Fruit fly (Drosophila melanogaster) whole organism, embryonic: Measurements from ENCODE around the gene sunz.

ENCODE experiments used
- Aef1 ChIP-seq: fragments of 200-800 bp; sonication (Bioruptor generic); IDR thresholded peaks from 3 replicates; pipeline ENCODE4 v1.3.6; 2022; ENCODE audit warnings: missing biosample characterization, missing genetic modification characterization
- Atf-2 ChIP-seq: fragments of 200-800 bp; sonication (Bioruptor generic); optimal IDR thresholded peaks from 2 replicates; lab custom pipeline; 2016; ENCODE audit warnings: missing biosample characterization, missing genetic modification characterization
- CG11695 ChIP-seq: fragments of 200-800 bp; sonication (Bioruptor generic); IDR thresholded peaks from 3 replicates; pipeline ENCODE4 v1.3.6; 2022; ENCODE audit warnings: missing biosample characterization, missing genetic modification characterization
- CG14965 ChIP-seq: fragments of 200-800 bp; sonication (Bioruptor generic); optimal IDR thresholded peaks from 2 replicates; lab custom pipeline; 2016; ENCODE audit warnings: missing biosample characterization, missing genetic modification characterization, borderline replicate concordance
- CG15269 ChIP-seq: fragments of 200-800 bp; sonication (Bioruptor generic); optimal IDR thresholded peaks from 2 replicates; lab custom pipeline; 2018; ENCODE audit warnings: missing biosample characterization, mild to moderate bottlenecking, missing genetic modification characterization, moderate library complexity
- CG1529 ChIP-seq: fragments of 200-800 bp; sonication (Bioruptor generic); optimal IDR thresholded peaks from 3 replicates; lab custom pipeline; 2018; ENCODE audit warnings: missing biosample characterization, missing genetic modification characterization
- CG17359 ChIP-seq: fragments of 200-800 bp; sonication (Bioruptor generic); optimal IDR thresholded peaks from 3 replicates; lab custom pipeline; 2018; ENCODE audit warnings: missing biosample characterization, mild to moderate bottlenecking, missing genetic modification characterization, moderate library complexity
- CG17568 ChIP-seq: fragments of 200-800 bp; sonication (Bioruptor generic); optimal IDR thresholded peaks from 2 replicates; lab custom pipeline; 2018; ENCODE audit warnings: missing biosample characterization, mild to moderate bottlenecking, missing genetic modification characterization, moderate library complexity
- CG1832 ChIP-seq: fragments of 200-800 bp; sonication (Bioruptor generic); optimal IDR thresholded peaks from 2 replicates; lab custom pipeline; 2017; ENCODE audit warnings: missing biosample characterization, mild to moderate bottlenecking, missing genetic modification characterization, inconsistent platforms
- CG2199 ChIP-seq: fragments of 200-800 bp; sonication (Bioruptor generic); IDR thresholded peaks from 3 replicates; pipeline ENCODE4 v1.3.6; 2022; ENCODE audit warnings: missing biosample characterization, missing genetic modification characterization
- CG2712 ChIP-seq: fragments of 200-800 bp; optimal IDR thresholded peaks from 3 replicates; lab custom pipeline; 2019; ENCODE audit warnings: missing biosample characterization, mild to moderate bottlenecking, missing genetic modification characterization, moderate library complexity
- CG2889 ChIP-seq: fragments of 200-800 bp; sonication (Bioruptor generic); IDR thresholded peaks from 3 replicates; pipeline ENCODE4 v1.3.6; 2022; ENCODE audit warnings: missing biosample characterization, missing genetic modification characterization
- CG30431 ChIP-seq: fragments of 200-800 bp; sonication (Bioruptor generic); optimal IDR thresholded peaks from 2 replicates; lab custom pipeline; 2017; ENCODE audit warnings: missing biosample characterization, missing genetic modification characterization
- CG31224 ChIP-seq: fragments of 200-800 bp; sonication (Bioruptor generic); IDR thresholded peaks from 2 replicates; pipeline ENCODE4 v1.3.6; 2022; ENCODE audit warnings: missing biosample characterization, missing genetic modification characterization
- CG33213 ChIP-seq: fragments of 200-800 bp; sonication (Bioruptor generic); optimal IDR thresholded peaks from 3 replicates; lab custom pipeline; 2016; ENCODE audit warnings: missing biosample characterization, missing genetic modification characterization
- CG34422 ChIP-seq: fragments of 200-800 bp; sonication (Bioruptor generic); IDR thresholded peaks from 3 replicates; pipeline ENCODE4 v1.3.6; 2022; ENCODE audit warnings: missing biosample characterization, missing genetic modification characterization
- CG4707 ChIP-seq: fragments of 200-800 bp; sonication (Bioruptor generic); optimal IDR thresholded peaks from 2 replicates; lab custom pipeline; 2018; ENCODE audit warnings: missing biosample characterization, mild to moderate bottlenecking, missing genetic modification characterization, moderate library complexity
- CG4820 ChIP-seq: fragments of 200-800 bp; sonication (Bioruptor generic); optimal IDR thresholded peaks from 3 replicates; lab custom pipeline; 2016; ENCODE audit warnings: missing biosample characterization, missing genetic modification characterization
- CG4854 ChIP-seq: fragments of 200-800 bp; sonication (Bioruptor generic); optimal IDR thresholded peaks from 2 replicates; lab custom pipeline; 2016; ENCODE audit warnings: missing biosample characterization, missing genetic modification characterization, inconsistent platforms
- CG5953 ChIP-seq: fragments of 200-800 bp; sonication (Bioruptor generic); IDR thresholded peaks from 2 replicates; pipeline ENCODE4 v1.3.6; 2022; ENCODE audit warnings: missing biosample characterization, missing genetic modification characterization
- CG6689 ChIP-seq: fragments of 200-800 bp; sonication (Bioruptor generic); IDR thresholded peaks from 2 replicates; pipeline ENCODE4 v1.3.6; 2022; ENCODE audit warnings: missing biosample characterization, missing genetic modification characterization
- CG7372 ChIP-seq: fragments of 200-800 bp; sonication (Bioruptor generic); IDR thresholded peaks from 2 replicates; pipeline ENCODE4 v1.3.6; 2022; ENCODE audit warnings: missing biosample characterization, missing genetic modification characterization
- CG7745 ChIP-seq: fragments of 200-800 bp; sonication (Bioruptor generic); optimal IDR thresholded peaks from 2 replicates; lab custom pipeline; 2018; ENCODE audit warnings: missing biosample characterization, mild to moderate bottlenecking, missing genetic modification characterization, moderate library complexity
- D ChIP-seq, 2 experiments: fragments of 200-800 bp in 1 of 2; fragments of >200 bp in 1 of 2; sonication (Bioruptor generic) in 1 of 2; optimal IDR thresholded peaks; 2 replicates in 1 of 2; 3 replicates in 1 of 2; lab custom pipeline; 2017; ENCODE audit warnings: mild to moderate bottlenecking in 1 of 2, missing biosample characterization in 1 of 2, missing genetic modification characterization in 1 of 2, missing genetic modification reagents in 1 of 2
- E2f2 ChIP-seq: fragments of 200-800 bp; sonication (Bioruptor generic); IDR thresholded peaks from 2 replicates; pipeline ENCODE4 v1.3.6; 2022; ENCODE audit warnings: missing biosample characterization, missing genetic modification characterization
- Fer2 ChIP-seq: fragments of 200-800 bp; sonication (Bioruptor generic); optimal IDR thresholded peaks from 2 replicates; lab custom pipeline; 2018; ENCODE audit warnings: missing biosample characterization, mild to moderate bottlenecking, missing genetic modification characterization, moderate library complexity
- HLHmδ ChIP-seq: fragments of 200-800 bp; sonication (Bioruptor generic); optimal IDR thresholded peaks from 2 replicates; lab custom pipeline; 2018; ENCODE audit warnings: missing biosample characterization, mild to moderate bottlenecking, missing genetic modification characterization, moderate library complexity
- Hand ChIP-seq: fragments of 200-800 bp; sonication (Bioruptor generic); optimal IDR thresholded peaks from 2 replicates; lab custom pipeline; 2017; ENCODE audit warnings: mild to moderate bottlenecking, missing biosample characterization, missing genetic modification reagents, missing genetic modification characterization
- MBD-R2 ChIP-seq: fragments of 200-800 bp; sonication (Bioruptor generic); IDR thresholded peaks from 2 replicates; pipeline ENCODE4 v1.3.6; 2022; ENCODE audit warnings: missing biosample characterization, missing genetic modification characterization
- Optix ChIP-seq: fragments of 200-800 bp; sonication (Bioruptor generic); IDR thresholded peaks from 3 replicates; pipeline ENCODE4 v1.3.6; 2022; ENCODE audit warnings: missing biosample characterization, missing genetic modification characterization
- Poxn ChIP-seq: fragments of 200-800 bp; sonication (Bioruptor generic); IDR thresholded peaks from 2 replicates; pipeline ENCODE4 v1.3.6; 2022; ENCODE audit warnings: missing biosample characterization, missing genetic modification characterization
- Sox100B ChIP-seq: fragments of 200-800 bp; sonication (Bioruptor generic); optimal IDR thresholded peaks from 3 replicates; lab custom pipeline; 2018; ENCODE audit warnings: missing biosample characterization, mild to moderate bottlenecking, missing genetic modification characterization
- Vsx1 ChIP-seq: fragments of 200-800 bp; sonication (Bioruptor generic); optimal IDR thresholded peaks from 2 replicates; lab custom pipeline; 2017; ENCODE audit warnings: missing biosample characterization, mild to moderate bottlenecking, missing genetic modification characterization, missing genetic modification reagents
- Xbp1 ChIP-seq: fragments of 200-800 bp; sonication (Bioruptor generic); optimal IDR thresholded peaks from 3 replicates; lab custom pipeline; 2016; ENCODE audit warnings: missing biosample characterization, mild to moderate bottlenecking, missing genetic modification characterization
- Xrp1 ChIP-seq: fragments of 200-800 bp; sonication (Bioruptor generic); IDR thresholded peaks from 2 replicates; pipeline ENCODE4 v1.3.6; 2022; ENCODE audit warnings: missing biosample characterization, missing genetic modification characterization
- bab2 ChIP-seq: fragments of 200-800 bp; sonication (Bioruptor generic); optimal IDR thresholded peaks from 2 replicates; lab custom pipeline; 2016; ENCODE audit warnings: missing biosample characterization, missing genetic modification characterization
- cas ChIP-seq: fragments of 200-800 bp; sonication (Bioruptor generic); IDR thresholded peaks from 2 replicates; pipeline ENCODE4 v1.3.6; 2022; ENCODE audit warnings: missing biosample characterization, missing genetic modification characterization
- dati ChIP-seq: fragments of 200-800 bp; sonication (Bioruptor generic); IDR thresholded peaks from 2 replicates; pipeline ENCODE4 v1.3.6; 2022; ENCODE audit warnings: missing biosample characterization, missing genetic modification characterization
- fd3F ChIP-seq: fragments of 200-800 bp; sonication (Bioruptor generic); optimal IDR thresholded peaks from 2 replicates; lab custom pipeline; 2018; ENCODE audit warnings: missing biosample characterization, mild to moderate bottlenecking, missing genetic modification characterization, moderate library complexity
- grn ChIP-seq: fragments of 200-800 bp; sonication (Bioruptor generic); optimal IDR thresholded peaks from 3 replicates; lab custom pipeline; 2017; ENCODE audit warnings: missing biosample characterization, missing genetic modification characterization
- lilli ChIP-seq: fragments of 200-800 bp; sonication (Bioruptor generic); optimal IDR thresholded peaks from 3 replicates; lab custom pipeline; 2016; ENCODE audit warnings: missing biosample characterization, missing genetic modification characterization
- lola ChIP-seq, 3 experiments: fragments of >200 bp in 2 of 3; fragments of 200-800 bp in 1 of 3; sonication (Bioruptor generic) in 1 of 3; optimal IDR thresholded peaks; 2 replicates each; lab custom pipeline; 2017 to 2019; ENCODE audit warnings: missing biosample characterization in 3 of 3, missing genetic modification characterization in 3 of 3, mild to moderate bottlenecking in 1 of 3, moderate library complexity in 1 of 3
- repo ChIP-seq: fragments of 200-800 bp; sonication (Bioruptor generic); optimal IDR thresholded peaks from 2 replicates; lab custom pipeline; 2016; ENCODE audit warnings: missing biosample characterization, missing genetic modification characterization
- sima ChIP-seq: fragments of 200-800 bp; sonication (Bioruptor generic); optimal IDR thresholded peaks from 2 replicates; lab custom pipeline; 2016; ENCODE audit warnings: missing biosample characterization, missing genetic modification characterization
- sisA ChIP-seq: fragments of 200-800 bp; sonication (Bioruptor generic); IDR thresholded peaks from 2 replicates; pipeline ENCODE4 v1.3.6; 2022; ENCODE audit warnings: missing biosample characterization, missing genetic modification characterization
- sug ChIP-seq: fragments of 200-800 bp; optimal IDR thresholded peaks from 2 replicates; lab custom pipeline; 2019; ENCODE audit warnings: missing biosample characterization, mild to moderate bottlenecking, missing genetic modification characterization, moderate library complexity
- twi ChIP-seq: fragments of 200-800 bp; optimal IDR thresholded peaks from 2 replicates; lab custom pipeline; 2019; ENCODE audit warnings: missing biosample characterization, mild to moderate bottlenecking, missing genetic modification characterization, moderate library complexity
- zfh1 ChIP-seq: fragments of 200-800 bp; sonication (Bioruptor generic); IDR thresholded peaks from 3 replicates; pipeline ENCODE4 v1.3.6; 2022; ENCODE audit warnings: missing biosample characterization, missing genetic modification characterization

The sunz gene

dm6 chr3R:6657278-6658246 lies 27.6 kb downstream of the sunz start, which contains the start of the genes CG1307 and twr (continued):
- no peak for TF ChIP-seq HLHmδ
- peak; percentile 55 for TF ChIP-seq Xbp1 (GFP tag; lab: Kevin White, UChicago)
- TF ChIP-seq Xrp1 (GFP tag; lab: Robert Waterston, UW) = peak; percentile 51; the same call in 1 of the 2 replicates
- TF ChIP-seq CG31224 = no peak
- 0 out of 3 replicates have a peak, but pooled peaks have one; percentile 9 for TF ChIP-seq CG11695 (GFP tag; lab: Robert Waterston, UW)
- 0 out of 2 replicates have a peak, but pooled peaks have one; percentile 15 for TF ChIP-seq CG7372 (GFP tag; lab: Robert Waterston, UW)
- no peak for TF ChIP-seq Poxn
- no peak for TF ChIP-seq fd3F (GFP tag; lab: Kevin White, UChicago)
- TF ChIP-seq CG2712 (tag; lab: Kevin White, UChicago) = peak; percentile 69
- no peak for TF ChIP-seq CG34422 (GFP tag; lab: Robert Waterston, UW)
- no peak for TF ChIP-seq CG1529 (GFP tag; lab: Kevin White, UChicago)
- peak; percentile 11 for TF ChIP-seq bab2 (GFP tag; lab: Kevin White, UChicago)
- TF ChIP-seq CG1832 (GFP tag; lab: Kevin White, UChicago) = no peak
- TF ChIP-seq cas (GFP tag; lab: Robert Waterston, UW) = no peak
- TF ChIP-seq CG2889 (GFP tag; lab: Robert Waterston, UW) = 0 out of 3 replicates have a peak, but pooled peaks have one; percentile 32
- no peak for TF ChIP-seq CG5953 (GFP tag; lab: Robert Waterston, UW)
- peak; percentile 9 for TF ChIP-seq CG33213
- peak; percentile 81 for TF ChIP-seq E2f2
- peak; percentile 50 for TF ChIP-seq Fer2 (tag; lab: Kevin White, UChicago)
- no peak for TF ChIP-seq CG17359 (tag; lab: Kevin White, UChicago)
- TF ChIP-seq MBD-R2 = peak; percentile 73
- no peak for TF ChIP-seq CG4854 (GFP tag; lab: Kevin White, UChicago)
- no peak for TF ChIP-seq repo (GFP tag; lab: Kevin White, UChicago)
- TF ChIP-seq CG7745 = no peak
- TF ChIP-seq lilli (GFP tag; lab: Kevin White, UChicago) = no peak
- peak in 1 of 3 experiments; percentile 27 for TF ChIP-seq lola (GFP tag; optimal IDR thresholded peaks at IDR 0.05; lab: Kevin White, UChicago)
- TF ChIP-seq Hand (GFP tag; lab: Kevin White, UChicago) = no peak
- no peak for TF ChIP-seq Atf-2 (GFP tag; lab: Kevin White, UChicago)
- no peak for TF ChIP-seq sima (GFP tag; lab: Kevin White, UChicago)
- no peak for TF ChIP-seq Optix (GFP tag; lab: Robert Waterston, UW)
- TF ChIP-seq sug (tag; lab: Kevin White, UChicago) = no peak
- TF ChIP-seq Sox100B (GFP tag; lab: Kevin White, UChicago) = no peak
- TF ChIP-seq CG17568 (GFP tag; lab: Kevin White, UChicago) = no peak
- no peak for TF ChIP-seq CG30431 (GFP tag; lab: Kevin White, UChicago)
- TF ChIP-seq CG15269 (tag; lab: Kevin White, UChicago) = no peak
- peak; percentile 24; the same call in 1 of the 3 replicates for TF ChIP-seq Aef1
- TF ChIP-seq CG6689 (GFP tag; lab: Robert Waterston, UW) = peak; percentile 41
- peak; percentile 31; the same call in 1 of the 3 replicates for TF ChIP-seq zfh1 (GFP tag; lab: Robert Waterston, UW)
- TF ChIP-seq CG4820 = no peak
- no peak for TF ChIP-seq D (optimal IDR thresholded peaks at IDR 0.05; lab: Kevin White, UChicago)
- no peak for TF ChIP-seq D (GFP tag; optimal IDR thresholded peaks at IDR 0.05; lab: Kevin White, UChicago)
- no peak for TF ChIP-seq dati (GFP tag; lab: Robert Waterston, UW)
- no peak for TF ChIP-seq Vsx1 (GFP tag; lab: Kevin White, UChicago)
- no peak for TF ChIP-seq CG14965 (GFP tag; lab: Kevin White, UChicago)
- TF ChIP-seq CG2199 (GFP tag; lab: Robert Waterston, UW) = no peak
- TF ChIP-seq CG4707 = no peak
- TF ChIP-seq twi (tag; lab: Kevin White, UChicago) = no peak
- peak; percentile 48; the same call in 1 of the 2 replicates for TF ChIP-seq sisA (GFP tag; lab: Robert Waterston, UW)
- no peak for TF ChIP-seq grn (GFP tag; lab: Kevin White, UChicago)
